Worm (Caenorhabditis elegans): ENCODE measurements around the gene rpl-26.

Gene rpl-26

ce11 chrII:8641131-8641530 is 38.5 kb downstream of the rpl-26 start, which contains the start of gene D2085.7:
TSS of gene D2085.7 (plus strand) at chrII:8641381.
- TF ChIP-seq ceh-16 (tag; optimal IDR thresholded peaks at IDR 0.05) = no peak
- TF ChIP-seq mml-1 (tag; optimal IDR thresholded peaks at IDR 0.05) = no peak
- TF ChIP-seq aly-2 (tag; optimal IDR thresholded peaks at IDR 0.05) = no peak
- TF ChIP-seq nhr-25 (tag; optimal IDR thresholded peaks at IDR 0.05) = peak; percentile 37
- TF ChIP-seq fkh-10 (GFP tag; optimal IDR thresholded peaks at IDR 0.05) = no peak
- TF ChIP-seq snpc-4 (tag; optimal IDR thresholded peaks at IDR 0.05) = no peak
- TF ChIP-seq nhr-11 (tag; optimal IDR thresholded peaks at IDR 0.05) = no peak
- no peak for TF ChIP-seq nhr-12 (tag; optimal IDR thresholded peaks at IDR 0.05)
- no peak for TF ChIP-seq nhr-67 (tag; optimal IDR thresholded peaks at IDR 0.05)
- TF ChIP-seq nhr-23 (tag; optimal IDR thresholded peaks at IDR 0.05) = peak; percentile 25
- TF ChIP-seq nhr-28 (tag; optimal IDR thresholded peaks at IDR 0.05) = no peak
- no peak for TF ChIP-seq lin-39 (tag; optimal IDR thresholded peaks at IDR 0.05)
- TF ChIP-seq R02D3.7 (tag; optimal IDR thresholded peaks at IDR 0.05) = no peak
- no peak for TF ChIP-seq ztf-11 (tag; optimal IDR thresholded peaks at IDR 0.05)
- TF ChIP-seq elt-2 (tag; optimal IDR thresholded peaks at IDR 0.05) = peak; percentile 24
- no peak for TF ChIP-seq egl-5 (tag; optimal IDR thresholded peaks at IDR 0.05)
- no peak for TF ChIP-seq nhr-77 (tag; optimal IDR thresholded peaks at IDR 0.05)
- no peak for TF ChIP-seq lsy-12 (tag; optimal IDR thresholded peaks at IDR 0.05)
- no peak for TF ChIP-seq egl-27 (tag; optimal IDR thresholded peaks at IDR 0.05)
- TF ChIP-seq ama-1 (optimal IDR thresholded peaks at IDR 0.05) = no peak
- no peak for TF ChIP-seq jun-1 (tag; optimal IDR thresholded peaks at IDR 0.05)
- no peak for TF ChIP-seq unc-62 (GFP tag; optimal IDR thresholded peaks at IDR 0.05)
- TF ChIP-seq ZK546.5 (tag; optimal IDR thresholded peaks at IDR 0.05) = no peak
- TF ChIP-seq nhr-43 (tag; optimal IDR thresholded peaks at IDR 0.05; ENCODE audit: poor library complexity, severe bottlenecking) = no peak
- TF ChIP-seq mdl-1 (tag; optimal IDR thresholded peaks at IDR 0.05) = no peak

- TF ChIP-seq fkh-2 (tag; optimal IDR thresholded peaks at IDR 0.05) (no peak), unc-62 (GFP tag; optimal IDR thresholded peaks at IDR 0.05) (no peak), eor-1 (tag; optimal IDR thresholded peaks at IDR 0.05) (no peak), nhr-237 (tag; optimal IDR thresholded peaks at IDR 0.05) (no peak), ZK546.5 (tag; optimal IDR thresholded peaks at IDR 0.05) (no peak), lin-15B (tag; optimal IDR thresholded peaks at IDR 0.05) (no peak), ama-1 (optimal IDR thresholded peaks at IDR 0.05) (no peak), aly-2 (tag; optimal IDR thresholded peaks at IDR 0.05) (no peak), ztf-11 (tag; optimal IDR thresholded peaks at IDR 0.05) (no peak), ceh-16 (tag; optimal IDR thresholded peaks at IDR 0.05) (no peak), ceh-9 (tag; optimal IDR thresholded peaks at IDR 0.05) (no peak), nhr-76 (tag; optimal IDR thresholded peaks at IDR 0.05) (no peak), ztf-4 (tag; optimal IDR thresholded peaks at IDR 0.05) (no peak), elt-2 (tag; optimal IDR thresholded peaks at IDR 0.05) (no peak), nhr-67 (tag; optimal IDR thresholded peaks at IDR 0.05) (no peak), pqm-1 (tag; optimal IDR thresholded peaks at IDR 0.05) (no peak), lsy-12 (tag; optimal IDR thresholded peaks at IDR 0.05) (no peak), pha-4 (tag; optimal IDR thresholded peaks at IDR 0.05) (no peak), fos-1 (tag; optimal IDR thresholded peaks at IDR 0.05) (no peak)
These were observed 39.8 kb downstream of the rpl-26 start for ce11 chrII:8642376-8642775.

DNA sequence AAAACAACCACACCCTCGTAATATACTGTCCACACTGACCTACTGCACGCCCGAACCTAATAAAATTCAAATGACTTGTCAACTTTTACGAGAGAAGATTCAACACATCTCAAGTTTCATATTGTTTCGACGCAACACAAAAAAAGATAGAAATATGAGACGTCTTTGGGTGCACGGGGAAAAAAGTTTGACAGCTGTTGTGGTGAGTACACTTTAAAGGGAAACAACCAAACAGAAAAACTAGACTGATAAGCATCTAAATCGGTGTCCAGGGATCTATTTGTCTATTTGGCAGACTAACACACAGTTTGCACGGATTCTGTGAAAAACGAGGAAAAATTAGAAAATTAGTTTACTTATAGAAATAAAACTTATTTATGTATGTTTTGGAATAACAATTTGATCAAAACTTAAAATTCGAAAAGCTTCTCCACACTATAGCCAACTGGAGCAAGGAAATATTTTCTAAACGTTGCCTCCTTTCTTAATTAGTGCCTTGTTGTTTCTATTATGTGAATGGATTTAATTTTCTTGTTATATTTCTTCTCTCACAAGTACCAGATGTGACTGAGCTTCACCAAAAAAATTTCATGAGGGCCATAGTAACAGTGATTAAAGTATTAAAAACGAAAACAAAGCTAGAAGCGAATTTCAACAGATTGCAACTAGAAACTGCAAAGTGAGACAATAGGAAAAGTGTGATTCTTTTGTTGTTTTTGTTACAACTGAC is 41.2 kb downstream of the rpl-26 start:
- TF ChIP-seq lin-39 (tag; optimal IDR thresholded peaks at IDR 0.05) = peak; percentile 31
- TF ChIP-seq nhr-77 (tag; optimal IDR thresholded peaks at IDR 0.05) = no peak
- peak; percentile 20 for TF ChIP-seq pha-4 (tag; optimal IDR thresholded peaks at IDR 0.05)
- peak; percentile 7 for TF ChIP-seq unc-62 (GFP tag; optimal IDR thresholded peaks at IDR 0.05)

- no peak for TF ChIP-seq fos-1 (tag; optimal IDR thresholded peaks at IDR 0.05)
- no peak for TF ChIP-seq R02D3.7 (tag; optimal IDR thresholded peaks at IDR 0.05)
- TF ChIP-seq pha-4 (tag; optimal IDR thresholded peaks at IDR 0.05) = no peak
- TF ChIP-seq nhr-43 (tag; optimal IDR thresholded peaks at IDR 0.05; ENCODE audit: poor library complexity, severe bottlenecking) = no peak
- no peak for TF ChIP-seq ceh-28 (tag; optimal IDR thresholded peaks at IDR 0.05)
- TF ChIP-seq lin-39 (tag; optimal IDR thresholded peaks at IDR 0.05) = no peak
- no peak for TF ChIP-seq ztf-4 (tag; optimal IDR thresholded peaks at IDR 0.05)
These were observed 43.9 kb downstream of the rpl-26 start for ce11 chrII:8646437-8646836.
